Worm (Caenorhabditis elegans): Measurements from ENCODE around the gene plp-1.

ce11 chrIV:7646119-7646518 is 13.0 kb downstream of the plp-1 start, which contains the start of gene hmg-5:
- no peak for TF ChIP-seq hmg-4 (GFP tag; optimal IDR thresholded peaks at IDR 0.05)
- no peak for TF ChIP-seq scrt-1 (GFP tag; IDR thresholded peaks at IDR 0.05)
- TF ChIP-seq ceh-36 (tag; optimal IDR thresholded peaks at IDR 0.05) = no peak
- no peak for TF ChIP-seq B0310.2 (tag; optimal IDR thresholded peaks at IDR 0.05)
- TF ChIP-seq ama-1 (optimal IDR thresholded peaks at IDR 0.05) = no peak
- no peak for TF ChIP-seq tbx-11 (GFP tag; IDR thresholded peaks at IDR 0.05)
- TF ChIP-seq tbx-37 (GFP tag; conservative IDR thresholded peaks at IDR 0.05) = no peak
- TF ChIP-seq aly-1 (tag; optimal IDR thresholded peaks at IDR 0.05) = no peak
- no peak for TF ChIP-seq pes-1 (GFP tag; IDR thresholded peaks at IDR 0.05)
- TF ChIP-seq ceh-13 (GFP tag; optimal IDR thresholded peaks at IDR 0.05) = no peak
- TF ChIP-seq F13C5.2 (tag; optimal IDR thresholded peaks at IDR 0.05) = no peak
- no peak for TF ChIP-seq flt-1 (GFP tag; IDR thresholded peaks at IDR 0.05)
